Fruit fly (Drosophila melanogaster) whole organism, embryonic: ENCODE measurements around the gene CG33288.
A peak's percentile ranks its signal among the peaks of the same experiment; 100 is the strongest.

ENCODE experiments used
- CG10274 ChIP-seq: fragments of 200-800 bp; sonication (Bioruptor generic); optimal IDR thresholded peaks from 3 replicates; lab custom pipeline; 2017; ENCODE audit warnings: missing biosample characterization, mild to moderate bottlenecking, missing genetic modification characterization
- CG10321 ChIP-seq: fragments of 200-800 bp; sonication (Bioruptor generic); IDR thresholded peaks from 2 replicates; pipeline ENCODE4 v1.3.6; 2022; ENCODE audit warnings: missing biosample characterization, missing genetic modification characterization
- CG11560 ChIP-seq: fragments of 200-800 bp; sonication (Bioruptor generic); IDR thresholded peaks from 3 replicates; pipeline ENCODE4 v1.3.6; 2022; ENCODE audit warnings: missing biosample characterization, missing genetic modification characterization
- CG14860 ChIP-seq: fragments of 200-800 bp; sonication (Bioruptor generic); IDR thresholded peaks from 3 replicates; pipeline ENCODE4 v1.3.6; 2022; ENCODE audit warnings: missing biosample characterization, missing genetic modification characterization; ENCODE audit not compliant: partially characterized antibody
- CG16863 ChIP-seq: fragments of 200-800 bp; sonication (Bioruptor generic); optimal IDR thresholded peaks from 3 replicates; lab custom pipeline; 2016; ENCODE audit warnings: missing biosample characterization, missing genetic modification characterization
- CG17612 ChIP-seq: fragments of 200-800 bp; sonication (Bioruptor generic); IDR thresholded peaks from 2 replicates; pipeline ENCODE4 v1.3.6; 2022; ENCODE audit warnings: missing biosample characterization, missing genetic modification characterization
- CG1792 ChIP-seq: fragments of 200-800 bp; sonication (Bioruptor generic); optimal IDR thresholded peaks from 2 replicates; lab custom pipeline; 2016; ENCODE audit warnings: missing biosample characterization, missing genetic modification characterization
- CG30431 ChIP-seq: fragments of 200-800 bp; sonication (Bioruptor generic); optimal IDR thresholded peaks from 2 replicates; lab custom pipeline; 2017; ENCODE audit warnings: missing biosample characterization, missing genetic modification characterization
- CG31441 ChIP-seq: fragments of 200-800 bp; sonication (Bioruptor generic); IDR thresholded peaks from 2 replicates; pipeline ENCODE4 v1.3.6; 2022; ENCODE audit warnings: missing biosample characterization, missing genetic modification characterization
- CG3281 ChIP-seq: fragments of 200-800 bp; sonication (Bioruptor generic); optimal IDR thresholded peaks from 3 replicates; lab custom pipeline; 2017; ENCODE audit warnings: missing biosample characterization, mild to moderate bottlenecking, missing genetic modification characterization
- CG4617 ChIP-seq: fragments of 200-800 bp; sonication (Bioruptor generic); optimal IDR thresholded peaks from 3 replicates; lab custom pipeline; 2016; ENCODE audit warnings: missing biosample characterization, missing genetic modification characterization, borderline replicate concordance
- CG6175 ChIP-seq: fragments of 200-800 bp; sonication (Bioruptor generic); IDR thresholded peaks from 3 replicates; pipeline ENCODE4 v1.3.6; 2022; ENCODE audit warnings: missing biosample characterization, missing genetic modification characterization
- CG6689 ChIP-seq: fragments of 200-800 bp; sonication (Bioruptor generic); IDR thresholded peaks from 2 replicates; pipeline ENCODE4 v1.3.6; 2022; ENCODE audit warnings: missing biosample characterization, missing genetic modification characterization
- CG6854 ChIP-seq: fragments of 200-800 bp; sonication (Bioruptor generic); optimal IDR thresholded peaks from 3 replicates; lab custom pipeline; 2017; ENCODE audit warnings: missing biosample characterization, mild to moderate bottlenecking, missing genetic modification characterization
- CG8281 ChIP-seq: fragments of 200-800 bp; sonication (Bioruptor generic); optimal IDR thresholded peaks from 2 replicates; lab custom pipeline; 2018; ENCODE audit warnings: missing biosample characterization, mild to moderate bottlenecking, missing genetic modification characterization, moderate library complexity
- Doc2 ChIP-seq: fragments of 200-800 bp; sonication (Bioruptor generic); IDR thresholded peaks from 2 replicates; pipeline ENCODE4 v1.3.6; 2022; ENCODE audit warnings: missing biosample characterization, missing genetic modification characterization
- Eip74EF ChIP-seq, 2 experiments: fragments of 200-800 bp in 1 of 2; fragments of >200 bp in 1 of 2; sonication (Bioruptor generic) in 1 of 2; optimal IDR thresholded peaks; 2 replicates each; lab custom pipeline; 2017 to 2019; ENCODE audit warnings: missing biosample characterization in 2 of 2, missing genetic modification characterization in 2 of 2, mild to moderate bottlenecking in 1 of 2, moderate library complexity in 1 of 2
- Ets97D ChIP-seq: fragments of 200-800 bp; sonication (Bioruptor generic); optimal IDR thresholded peaks from 3 replicates; lab custom pipeline; 2016; ENCODE audit warnings: missing biosample characterization, missing genetic modification characterization
- HLH3B ChIP-seq: fragments of 200-800 bp; sonication (Bioruptor generic); IDR thresholded peaks from 2 replicates; pipeline ENCODE4 v1.3.6; 2022; ENCODE audit warnings: missing biosample characterization, missing genetic modification characterization
- HLH54F ChIP-seq: fragments of 200-800 bp; sonication (Bioruptor generic); optimal IDR thresholded peaks from 3 replicates; lab custom pipeline; 2016; ENCODE audit warnings: missing biosample characterization, missing genetic modification characterization
- Hand ChIP-seq: fragments of 200-800 bp; sonication (Bioruptor generic); optimal IDR thresholded peaks from 2 replicates; lab custom pipeline; 2017; ENCODE audit warnings: mild to moderate bottlenecking, missing biosample characterization, missing genetic modification reagents, missing genetic modification characterization
- Hmr ChIP-seq: fragments of 200-800 bp; sonication (Bioruptor generic); optimal IDR thresholded peaks from 3 replicates; lab custom pipeline; 2017; ENCODE audit warnings: mild to moderate bottlenecking, missing biosample characterization, missing genetic modification reagents, missing genetic modification characterization
- Scr ChIP-seq: fragments of 200-800 bp; sonication (Bioruptor generic); IDR thresholded peaks from 2 replicates; pipeline ENCODE4 v1.3.6; 2022; ENCODE audit warnings: missing biosample characterization, missing genetic modification characterization; ENCODE audit not compliant: partially characterized antibody
- Sin3A ChIP-seq: fragments of >200 bp; optimal IDR thresholded peaks from 2 replicates; lab custom pipeline; 2018
- Sox102F ChIP-seq: fragments of 200-800 bp; sonication (Bioruptor generic); optimal IDR thresholded peaks from 2 replicates; lab custom pipeline; 2018; ENCODE audit warnings: missing biosample characterization, mild to moderate bottlenecking, missing genetic modification characterization, moderate library complexity
- ac ChIP-seq: fragments of 200-800 bp; sonication (Bioruptor generic); optimal IDR thresholded peaks from 3 replicates; lab custom pipeline; 2017; ENCODE audit warnings: missing biosample characterization, mild to moderate bottlenecking, missing genetic modification characterization
- cato ChIP-seq: fragments of 200-800 bp; sonication (Bioruptor generic); optimal IDR thresholded peaks from 2 replicates; lab custom pipeline; 2016; ENCODE audit warnings: missing biosample characterization, missing genetic modification characterization, borderline replicate concordance
- cwo ChIP-seq: fragments of 200-800 bp; sonication (Bioruptor generic); optimal IDR thresholded peaks from 3 replicates; lab custom pipeline; 2017; ENCODE audit warnings: missing biosample characterization, missing genetic modification characterization, mild to moderate bottlenecking, moderate library complexity, missing genetic modification reagents
- dimm ChIP-seq: fragments of 200-800 bp; sonication (Bioruptor generic); IDR thresholded peaks from 2 replicates; pipeline ENCODE4 v1.3.6; 2022; ENCODE audit warnings: missing biosample characterization, missing genetic modification characterization
- disco-r ChIP-seq: fragments of 200-800 bp; sonication (Bioruptor generic); optimal IDR thresholded peaks from 2 replicates; lab custom pipeline; 2016; ENCODE audit warnings: missing biosample characterization, missing genetic modification characterization
- fd102C ChIP-seq: fragments of 200-800 bp; sonication (Bioruptor generic); optimal IDR thresholded peaks from 2 replicates; lab custom pipeline; 2018; ENCODE audit warnings: missing biosample characterization, mild to moderate bottlenecking, missing genetic modification characterization, moderate library complexity
- fd64A ChIP-seq: fragments of 200-800 bp; sonication (Bioruptor generic); optimal IDR thresholded peaks from 3 replicates; lab custom pipeline; 2018; ENCODE audit warnings: missing biosample characterization, mild to moderate bottlenecking, missing genetic modification characterization
- gcm2 ChIP-seq: fragments of 200-800 bp; sonication (Bioruptor generic); optimal IDR thresholded peaks from 2 replicates; lab custom pipeline; 2016; ENCODE audit warnings: missing biosample characterization, missing genetic modification characterization
- h ChIP-seq: fragments of >200 bp; optimal IDR thresholded peaks from 2 replicates; lab custom pipeline; 2017
- her ChIP-seq: fragments of 200-800 bp; sonication (Bioruptor generic); optimal IDR thresholded peaks from 2 replicates; lab custom pipeline; 2016; ENCODE audit warnings: missing biosample characterization, missing genetic modification characterization
- kah ChIP-seq: fragments of 200-800 bp; sonication (Bioruptor generic); optimal IDR thresholded peaks from 2 replicates; lab custom pipeline; 2018; ENCODE audit warnings: missing biosample characterization, mild to moderate bottlenecking, missing genetic modification characterization
- ken ChIP-seq: fragments of 200-800 bp; sonication (Bioruptor generic); IDR thresholded peaks from 3 replicates; pipeline ENCODE4 v1.3.6; 2022; ENCODE audit warnings: missing biosample characterization, missing genetic modification characterization
- maf-S ChIP-seq: fragments of 200-800 bp; sonication (Bioruptor generic); optimal IDR thresholded peaks from 2 replicates; lab custom pipeline; 2016; ENCODE audit warnings: missing biosample characterization, missing genetic modification characterization
- nau ChIP-seq: fragments of 200-800 bp; sonication (Bioruptor generic); optimal IDR thresholded peaks from 3 replicates; lab custom pipeline; 2017; ENCODE audit warnings: missing biosample characterization, mild to moderate bottlenecking, missing genetic modification characterization, missing genetic modification reagents
- odd ChIP-seq: fragments of 200-800 bp; sonication (Bioruptor generic); optimal IDR thresholded peaks from 2 replicates; lab custom pipeline; 2017; ENCODE audit warnings: missing biosample characterization, mild to moderate bottlenecking, missing genetic modification characterization
- p53 ChIP-seq: fragments of 200-800 bp; sonication (Bioruptor generic); optimal IDR thresholded peaks from 2 replicates; lab custom pipeline; 2016; ENCODE audit warnings: missing biosample characterization, missing genetic modification characterization
- pan ChIP-seq, 4 experiments: fragments of >200 bp in 3 of 4; fragments of 200-800 bp in 1 of 4; sonication (Bioruptor generic) in 1 of 4; optimal IDR thresholded peaks in 3 of 4; IDR thresholded peaks in 1 of 4; 2 replicates each; pipeline versions ENCODE4 v1.3.6 to Lab custom; 2017 to 2022; ENCODE audit warnings: missing biosample characterization in 2 of 4, missing genetic modification characterization in 2 of 4, mixed read lengths in 1 of 4
- pb ChIP-seq: fragments of 200-800 bp; sonication (Bioruptor generic); optimal IDR thresholded peaks from 3 replicates; lab custom pipeline; 2016; ENCODE audit warnings: missing biosample characterization, missing genetic modification characterization
- pfk ChIP-seq: fragments of 200-800 bp; sonication (Bioruptor generic); optimal IDR thresholded peaks from 2 replicates; lab custom pipeline; 2018; ENCODE audit warnings: missing biosample characterization, mild to moderate bottlenecking, missing genetic modification characterization, moderate library complexity
- scrt ChIP-seq: fragments of 200-800 bp; sonication (Bioruptor generic); optimal IDR thresholded peaks from 2 replicates; lab custom pipeline; 2018; ENCODE audit warnings: missing biosample characterization, mild to moderate bottlenecking, missing genetic modification characterization, moderate library complexity
- sd ChIP-seq: fragments of 200-800 bp; sonication (Bioruptor generic); optimal IDR thresholded peaks from 3 replicates; lab custom pipeline; 2018; ENCODE audit warnings: missing biosample characterization, mild to moderate bottlenecking, missing genetic modification characterization, moderate library complexity
- sr ChIP-seq: fragments of 200-800 bp; sonication (Bioruptor generic); IDR thresholded peaks from 3 replicates; pipeline ENCODE4 v1.3.6; 2022; ENCODE audit warnings: missing biosample characterization, missing genetic modification characterization
- stwl ChIP-seq: fragments of 200-800 bp; sonication (Bioruptor generic); optimal IDR thresholded peaks from 3 replicates; lab custom pipeline; 2018; ENCODE audit warnings: missing biosample characterization, mild to moderate bottlenecking, missing genetic modification characterization, moderate library complexity
- ttk ChIP-seq: fragments of 200-800 bp; sonication (Bioruptor generic); IDR thresholded peaks from 2 replicates; pipeline ENCODE4 v2.1.2; 2022; ENCODE audit warnings: missing biosample characterization, missing genetic modification characterization
- unpg ChIP-seq: fragments of 200-800 bp; sonication (Bioruptor generic); optimal IDR thresholded peaks from 3 replicates; lab custom pipeline; 2018; ENCODE audit warnings: missing biosample characterization, mild to moderate bottlenecking, missing genetic modification characterization, moderate library complexity
- vvl ChIP-seq: fragments of 200-800 bp; sonication (Bioruptor generic); IDR thresholded peaks from 2 replicates; pipeline ENCODE4 v1.3.6; 2022; ENCODE audit warnings: missing biosample characterization, missing genetic modification characterization

The CG33288 gene

dm6 chr3L:21412140-21412539, 15.4 kb upstream of the CG33288 start (continued):
- TF ChIP-seq CG6854 (GFP tag; lab: Kevin White, UChicago) (peak; percentile 51), ac (GFP tag; lab: Kevin White, UChicago) (no peak), HLH3B (GFP tag; lab: Robert Waterston, UW) (no peak), sr (GFP tag; lab: Robert Waterston, UW) (no peak), CG10274 (no peak), CG1792 (GFP tag; lab: Kevin White, UChicago) (no peak), CG4617 (GFP tag; lab: Kevin White, UChicago) (no peak), vvl (GFP tag; lab: Robert Waterston, UW) (no peak), cwo (peak; percentile 5), ken (no peak), CG10321 (GFP tag; lab: Robert Waterston, UW) (no peak), CG3281 (GFP tag; lab: Kevin White, UChicago) (peak; percentile 21), pb (GFP tag; lab: Kevin White, UChicago) (no peak), dimm (GFP tag; lab: Robert Waterston, UW) (no peak), Scr (GFP tag; lab: Robert Waterston, UW) (no peak), cato (GFP tag; lab: Kevin White, UChicago) (no peak), CG30431 (no peak), Doc2 (no peak), h (lab: Kevin White, UChicago) (no peak), her (GFP tag; lab: Kevin White, UChicago) (no peak), p53 (GFP tag; lab: Kevin White, UChicago) (peak; percentile 45), ttk (GFP tag; lab: Robert Waterston, UW) (no peak), gcm2 (GFP tag; lab: Kevin White, UChicago) (no peak), fd102C (GFP tag; lab: Kevin White, UChicago) (no peak), Sin3A (lab: Kevin White, UChicago) (no peak), CG17612 (no peak), maf-S (GFP tag; lab: Kevin White, UChicago) (no peak), nau (GFP tag; lab: Kevin White, UChicago) (peak; percentile 40), CG8281 (tag; lab: Kevin White, UChicago) (peak; percentile 9), Hand (GFP tag; lab: Kevin White, UChicago) (no peak), CG31441 (GFP tag; lab: Robert Waterston, UW) (0 out of 2 replicates have a peak, but pooled peaks have one; percentile 19), CG11560 (no peak), CG14860 (no peak), Sox102F (GFP tag; lab: Kevin White, UChicago) (no peak), kah (GFP tag; lab: Kevin White, UChicago) (peak; percentile 6), odd (GFP tag; lab: Kevin White, UChicago) (peak; percentile 32), unpg (GFP tag; lab: Kevin White, UChicago) (peak; percentile 34), pfk (GFP tag; lab: Kevin White, UChicago) (no peak), Hmr (GFP tag; lab: Kevin White, UChicago) (peak; percentile 19), Eip74EF (GFP tag; optimal IDR thresholded peaks at IDR 0.05; lab: Kevin White, UChicago) (no peak), disco-r (GFP tag; lab: Kevin White, UChicago) (peak; percentile 6), CG6175 (GFP tag; lab: Robert Waterston, UW) (no peak), CG6689 (GFP tag; lab: Robert Waterston, UW) (no peak), fd64A (GFP tag; lab: Kevin White, UChicago) (peak; percentile 16), sd (tag; lab: Kevin White, UChicago) (no peak), CG16863 (GFP tag; lab: Kevin White, UChicago) (no peak), pan (optimal IDR thresholded peaks at IDR 0.05; lab: Kevin White, UChicago) (no peak), pan (GFP tag; optimal IDR thresholded peaks at IDR 0.05 in 1 of 2, IDR thresholded peaks at IDR 0.05 in 1 of 2) (peak in 1 of 2 experiments; percentile 8), stwl (tag; lab: Kevin White, UChicago) (no peak), Ets97D (GFP tag; lab: Kevin White, UChicago) (no peak), HLH54F (GFP tag; lab: Kevin White, UChicago) (no peak), scrt (GFP tag; lab: Kevin White, UChicago) (no peak)
